Worm (Caenorhabditis elegans): ENCODE measurements around the gene C16H3.3.

C16H3.3 gene

ce11 chrX:17631703-17632102, 21.9 kb upstream of the C16H3.3 start:
- TF ChIP-seq lin-13 (tag; optimal IDR thresholded peaks at IDR 0.05) (no peak), unc-120 (tag; optimal IDR thresholded peaks at IDR 0.05; ENCODE audit: poor library complexity, severe bottlenecking) (no peak), snpc-4 (tag; optimal IDR thresholded peaks at IDR 0.05) (no peak), nhr-2 (tag; optimal IDR thresholded peaks at IDR 0.05) (peak; percentile 13), hlh-1 (tag; optimal IDR thresholded peaks at IDR 0.05) (peak; percentile 63), ztf-11 (tag; optimal IDR thresholded peaks at IDR 0.05) (no peak)

- TF ChIP-seq sptf-1 (tag; optimal IDR thresholded peaks at IDR 0.05) (peak; percentile 3), snpc-4 (tag; optimal IDR thresholded peaks at IDR 0.05) (no peak)
Measured at ce11 chrX:17630888-17631287, 21.0 kb upstream of the C16H3.3 start.

DNA sequence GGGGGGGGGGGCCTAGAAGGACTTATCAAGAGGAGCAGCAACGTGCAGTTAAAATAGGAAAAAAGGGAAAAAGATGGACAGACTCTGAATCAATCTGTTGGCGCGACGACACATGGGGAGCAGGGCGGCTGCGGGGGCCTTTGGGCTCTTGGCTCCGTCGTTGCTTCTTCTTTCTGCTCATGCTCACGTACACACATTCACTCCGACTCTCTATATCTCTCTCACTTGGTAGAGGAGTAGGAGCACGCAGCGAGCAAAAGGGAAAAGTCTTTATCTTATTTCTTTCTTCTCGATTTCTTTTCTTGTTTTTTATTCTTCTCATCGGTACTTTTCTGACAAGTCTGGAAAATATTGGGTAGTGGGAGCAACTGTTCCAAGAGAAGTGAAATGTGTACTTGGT, 18.5 kb upstream of the C16H3.3 start:
- TF ChIP-seq ces-1 (GFP tag; optimal IDR thresholded peaks at IDR 0.05) = peak; percentile 46
- peak; percentile 22 for TF ChIP-seq unc-120 (tag; optimal IDR thresholded peaks at IDR 0.05; ENCODE audit: poor library complexity, severe bottlenecking)
- TF ChIP-seq sptf-1 (tag; optimal IDR thresholded peaks at IDR 0.05) = peak; percentile 29
- no peak for TF ChIP-seq flh-1 (GFP tag; optimal IDR thresholded peaks at IDR 0.05)

ce11 chrX:17627923-17628322, 18.1 kb upstream of the C16H3.3 start:
- no peak for TF ChIP-seq ceh-43 (GFP tag; optimal IDR thresholded peaks at IDR 0.05)
- no peak for TF ChIP-seq lin-32 (GFP tag; optimal IDR thresholded peaks at IDR 0.05)
- TF ChIP-seq snpc-4 (tag; optimal IDR thresholded peaks at IDR 0.05) = no peak
- TF ChIP-seq ztf-11 (tag; optimal IDR thresholded peaks at IDR 0.05) = no peak
- no peak for TF ChIP-seq bed-3 (GFP tag; optimal IDR thresholded peaks at IDR 0.05)
- TF ChIP-seq blmp-1 (tag; optimal IDR thresholded peaks at IDR 0.05) = no peak
- TF ChIP-seq flh-1 (GFP tag; optimal IDR thresholded peaks at IDR 0.05) = no peak
- TF ChIP-seq nhr-237 (tag; optimal IDR thresholded peaks at IDR 0.05) = no peak
- TF ChIP-seq nhr-2 (tag; optimal IDR thresholded peaks at IDR 0.05) = no peak
- no peak for TF ChIP-seq hlh-1 (tag; optimal IDR thresholded peaks at IDR 0.05)
- TF ChIP-seq nhr-28 (tag; optimal IDR thresholded peaks at IDR 0.05) = no peak
- no peak for TF ChIP-seq unc-62 (GFP tag; optimal IDR thresholded peaks at IDR 0.05)
- TF ChIP-seq sptf-1 (tag; optimal IDR thresholded peaks at IDR 0.05) = no peak
- TF ChIP-seq cnd-1 (tag; optimal IDR thresholded peaks at IDR 0.05) = no peak
- TF ChIP-seq elt-3 (tag; optimal IDR thresholded peaks at IDR 0.05) = no peak

ce11 chrX:17627382-17627781, 17.5 kb upstream of the C16H3.3 start:
- TF ChIP-seq lsy-2 (tag; optimal IDR thresholded peaks at IDR 0.05) (no peak), sem-2 (GFP tag; optimal IDR thresholded peaks at IDR 0.05) (no peak)

- TF ChIP-seq flh-1 (GFP tag; optimal IDR thresholded peaks at IDR 0.05) (no peak), zip-8 (tag; optimal IDR thresholded peaks at IDR 0.05) (no peak), mab-5 (tag; optimal IDR thresholded peaks at IDR 0.05) (no peak), lin-13 (tag; optimal IDR thresholded peaks at IDR 0.05) (no peak), tbx-8 (GFP tag; optimal IDR thresholded peaks at IDR 0.05) (no peak), unc-39 (tag; optimal IDR thresholded peaks at IDR 0.05) (no peak), sem-2 (GFP tag; optimal IDR thresholded peaks at IDR 0.05) (no peak), nhr-12 (tag; optimal IDR thresholded peaks at IDR 0.05) (no peak)
Measured at ce11 chrX:17626599-17626998, 16.8 kb upstream of the C16H3.3 start.

DNA sequence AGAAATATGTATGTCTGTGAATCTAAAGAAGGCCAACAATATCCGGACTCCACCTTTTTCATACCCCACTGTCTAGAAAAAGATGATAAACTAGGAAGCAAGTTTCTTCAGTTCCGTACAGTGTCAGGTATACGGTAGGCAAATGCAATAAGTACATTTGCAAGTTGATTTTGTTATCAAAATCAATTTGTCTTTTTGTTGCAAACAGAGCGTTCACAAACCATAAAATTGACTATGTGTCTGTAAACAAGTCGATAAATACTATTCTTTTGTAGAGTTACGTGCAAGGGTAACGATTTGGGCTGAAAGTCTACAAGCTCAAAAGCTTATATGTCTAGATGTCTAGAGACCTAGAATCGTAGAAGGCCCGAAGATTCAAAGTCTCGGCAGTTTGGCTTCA, 15.9 kb upstream of the C16H3.3 start:
- TF ChIP-seq unc-62 (GFP tag; optimal IDR thresholded peaks at IDR 0.05) = no peak
- TF ChIP-seq snpc-4 (tag; optimal IDR thresholded peaks at IDR 0.05) = no peak
- TF ChIP-seq elt-1 (tag; optimal IDR thresholded peaks at IDR 0.05; ENCODE audit: borderline replicate concordance, insufficient read depth) = no peak

DNA sequence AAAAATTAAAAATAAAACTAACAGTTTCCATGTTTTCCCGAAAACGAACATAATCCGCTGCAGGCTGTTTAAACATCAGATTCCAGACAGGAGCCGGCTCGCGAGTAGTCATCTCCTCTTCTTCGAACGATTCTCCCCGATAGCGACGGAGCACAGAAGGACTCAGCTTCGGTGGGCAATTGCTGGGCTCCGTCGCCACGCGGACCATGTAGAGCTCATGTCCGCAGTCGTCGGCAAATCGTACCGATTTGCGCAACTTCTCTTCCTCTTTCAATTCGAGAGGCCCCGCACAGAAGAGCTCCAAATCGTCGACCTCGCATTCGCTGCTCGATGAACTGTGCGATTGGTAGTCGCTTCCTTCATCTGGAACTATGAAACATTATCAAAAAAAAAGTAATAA, 15.4 kb upstream of the C16H3.3 start:
- TF ChIP-seq mab-5 (tag; optimal IDR thresholded peaks at IDR 0.05) (no peak), nhr-2 (tag; optimal IDR thresholded peaks at IDR 0.05) (no peak), drap-1 (GFP tag; optimal IDR thresholded peaks at IDR 0.05) (no peak), snpc-4 (tag; optimal IDR thresholded peaks at IDR 0.05) (no peak), nhr-76 (tag; optimal IDR thresholded peaks at IDR 0.05) (no peak), M03D4.4 (tag; optimal IDR thresholded peaks at IDR 0.05) (no peak), unc-62 (GFP tag; optimal IDR thresholded peaks at IDR 0.05) (no peak), sptf-1 (tag; optimal IDR thresholded peaks at IDR 0.05) (no peak), unc-120 (tag; optimal IDR thresholded peaks at IDR 0.05; ENCODE audit: poor library complexity, severe bottlenecking) (no peak), pha-4 (tag; optimal IDR thresholded peaks at IDR 0.05) (no peak), flh-1 (GFP tag; optimal IDR thresholded peaks at IDR 0.05) (no peak), sem-2 (GFP tag; optimal IDR thresholded peaks at IDR 0.05) (no peak), ztf-11 (tag; optimal IDR thresholded peaks at IDR 0.05) (no peak)

Measured in whole organism, mixed stage, embryonic.